Worm (Caenorhabditis elegans): ENCODE results near the gene srd-16.

Gene srd-16

DNA sequence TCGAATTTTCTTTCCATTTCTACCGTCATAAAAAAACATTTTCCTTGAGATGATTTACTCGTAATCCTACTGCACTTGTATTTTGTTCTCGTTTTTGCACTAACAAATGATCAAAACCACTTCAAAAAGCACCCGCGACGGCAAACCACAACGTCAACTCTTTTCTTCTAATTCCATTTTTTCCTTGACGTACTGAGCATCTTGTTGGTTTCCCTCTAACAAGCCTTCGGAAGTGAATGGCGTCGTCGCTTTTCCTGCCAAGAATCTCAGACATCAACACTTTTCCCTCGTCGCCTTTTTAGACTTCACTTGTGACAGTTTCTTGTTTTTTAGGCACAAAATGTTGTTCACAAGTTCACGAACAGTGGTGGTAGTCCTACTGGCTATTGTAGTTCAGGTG, 12.6 kb upstream of the srd-16 start, which contains the start of gene C04E6.13:
TSS of gene C04E6.13 (plus strand) at position 301 of the 400 bp plus-strand sequence.
- no peak for TF ChIP-seq elt-3 (tag; optimal IDR thresholded peaks at IDR 0.05)
- no peak for TF ChIP-seq elt-1 (tag; optimal IDR thresholded peaks at IDR 0.05; ENCODE audit: borderline replicate concordance, insufficient read depth)
- TF ChIP-seq sptf-1 (tag; optimal IDR thresholded peaks at IDR 0.05): no peak
- no peak for TF ChIP-seq ceh-83 (GFP tag; optimal IDR thresholded peaks at IDR 0.05)
- no peak for TF ChIP-seq unc-62 (GFP tag; optimal IDR thresholded peaks at IDR 0.05)
- TF ChIP-seq lsy-2 (tag; optimal IDR thresholded peaks at IDR 0.05): no peak
- no peak for TF ChIP-seq mls-2 (tag; optimal IDR thresholded peaks at IDR 0.05)
- no peak for TF ChIP-seq tbx-8 (GFP tag; optimal IDR thresholded peaks at IDR 0.05)
- TF ChIP-seq sem-2 (GFP tag; optimal IDR thresholded peaks at IDR 0.05): no peak
- TF ChIP-seq cnd-1 (tag; optimal IDR thresholded peaks at IDR 0.05): no peak
- no peak for TF ChIP-seq snpc-4 (tag; optimal IDR thresholded peaks at IDR 0.05)
- no peak for TF ChIP-seq nhr-76 (tag; optimal IDR thresholded peaks at IDR 0.05)
- TF ChIP-seq hlh-1 (tag; optimal IDR thresholded peaks at IDR 0.05): no peak
- TF ChIP-seq ceh-39 (tag; optimal IDR thresholded peaks at IDR 0.05): no peak
- no peak for TF ChIP-seq nhr-2 (tag; optimal IDR thresholded peaks at IDR 0.05)
- no peak for TF ChIP-seq drap-1 (GFP tag; optimal IDR thresholded peaks at IDR 0.05)
- TF ChIP-seq zip-8 (tag; optimal IDR thresholded peaks at IDR 0.05): no peak
- TF ChIP-seq blmp-1 (tag; optimal IDR thresholded peaks at IDR 0.05): no peak

DNA sequence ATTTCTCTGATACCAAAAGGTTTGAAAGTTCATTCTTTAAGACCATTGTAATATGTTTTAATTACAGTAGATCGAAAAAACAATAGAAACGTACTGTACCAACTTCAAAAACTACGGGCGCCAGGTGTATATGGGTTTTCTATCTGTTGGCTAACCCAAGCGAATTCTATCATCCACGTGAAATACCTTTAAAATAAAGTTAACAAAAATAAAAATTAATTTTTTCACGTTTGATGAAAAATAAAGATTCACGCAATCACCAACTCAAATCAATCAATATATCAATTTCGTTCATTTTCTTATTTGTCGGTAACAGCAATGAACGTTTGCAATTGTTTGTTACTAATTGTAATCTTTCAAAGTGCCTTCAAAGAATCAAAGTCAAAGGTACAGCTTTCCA, 7.2 kb upstream of the srd-16 start, which contains the start of gene C04E6.4:
TSS of gene C04E6.4 (plus strand) at position 301 of the 400 bp plus-strand sequence.
- no peak for TF ChIP-seq ham-2 (GFP tag; optimal IDR thresholded peaks at IDR 0.05)
- no peak for TF ChIP-seq sptf-1 (tag; optimal IDR thresholded peaks at IDR 0.05)
- TF ChIP-seq nhr-237 (tag; optimal IDR thresholded peaks at IDR 0.05): no peak
- no peak for TF ChIP-seq unc-39 (tag; optimal IDR thresholded peaks at IDR 0.05)
- no peak for TF ChIP-seq mep-1 (tag; optimal IDR thresholded peaks at IDR 0.05)
- no peak for TF ChIP-seq lin-13 (tag; optimal IDR thresholded peaks at IDR 0.05)
- no peak for TF ChIP-seq M03D4.4 (tag; optimal IDR thresholded peaks at IDR 0.05)
- no peak for TF ChIP-seq nhr-2 (tag; optimal IDR thresholded peaks at IDR 0.05)

DNA sequence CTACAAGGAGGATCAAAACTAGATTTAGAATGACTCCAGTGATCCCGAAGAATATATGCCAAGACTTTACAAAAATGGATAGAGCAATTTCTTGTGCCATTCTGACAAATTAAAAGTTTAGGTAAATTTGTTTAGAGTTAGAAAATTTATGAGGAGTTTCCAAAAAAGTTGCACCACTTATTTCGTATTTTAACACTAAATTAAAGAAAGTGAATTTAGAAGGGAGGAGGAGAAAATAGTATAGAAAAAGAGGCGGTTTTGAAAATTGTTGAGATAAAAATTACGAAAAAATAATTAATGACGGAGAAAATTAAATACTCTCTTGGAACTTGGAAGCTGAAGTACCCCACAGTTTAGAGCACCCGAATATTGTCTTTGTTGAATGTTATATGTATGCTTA, 6.4 kb upstream of the srd-16 start, which contains the start of gene srd-15:
TSS of gene srd-15 (minus strand) at position 101 of the 400 bp plus-strand sequence.
- no peak for TF ChIP-seq unc-62 (GFP tag; optimal IDR thresholded peaks at IDR 0.05)
- no peak for TF ChIP-seq nhr-237 (tag; optimal IDR thresholded peaks at IDR 0.05)
- no peak for TF ChIP-seq bed-3 (GFP tag; optimal IDR thresholded peaks at IDR 0.05)
- no peak for TF ChIP-seq hlh-1 (tag; optimal IDR thresholded peaks at IDR 0.05)
- no peak for TF ChIP-seq nhr-2 (tag; optimal IDR thresholded peaks at IDR 0.05)
- no peak for TF ChIP-seq ceh-39 (tag; optimal IDR thresholded peaks at IDR 0.05)
- TF ChIP-seq ceh-83 (GFP tag; optimal IDR thresholded peaks at IDR 0.05): no peak

DNA sequence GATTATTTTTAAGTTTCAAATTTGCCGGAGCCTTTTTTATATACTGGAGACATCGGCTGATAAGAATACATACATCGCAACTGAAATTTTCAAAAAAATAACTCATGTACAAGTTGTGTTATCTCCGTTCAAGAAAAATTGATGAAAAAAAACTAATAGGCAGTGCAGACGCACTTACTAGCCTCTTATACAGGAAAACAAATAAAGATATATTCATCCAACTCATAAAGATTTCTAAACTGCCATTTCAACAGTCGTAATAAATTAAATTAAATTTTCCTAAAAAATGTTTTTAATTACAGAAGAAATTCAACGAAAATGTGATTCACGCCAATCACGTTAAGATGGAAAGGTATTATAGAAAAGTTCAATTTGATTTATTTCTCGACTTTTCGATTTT, 2.0 kb upstream of the srd-16 start, which contains the start of gene C04E6.5:
TSS of gene C04E6.5 (plus strand) at position 301 of the 400 bp plus-strand sequence.
- TF ChIP-seq ceh-39 (tag; optimal IDR thresholded peaks at IDR 0.05): no peak
- TF ChIP-seq elt-1 (tag; optimal IDR thresholded peaks at IDR 0.05; ENCODE audit: borderline replicate concordance, insufficient read depth): no peak
- no peak for TF ChIP-seq sptf-1 (tag; optimal IDR thresholded peaks at IDR 0.05)
- no peak for TF ChIP-seq M03D4.4 (tag; optimal IDR thresholded peaks at IDR 0.05)
- TF ChIP-seq lin-32 (GFP tag; optimal IDR thresholded peaks at IDR 0.05): no peak
- no peak for TF ChIP-seq lin-13 (tag; optimal IDR thresholded peaks at IDR 0.05)
- no peak for TF ChIP-seq cnd-1 (tag; optimal IDR thresholded peaks at IDR 0.05)
- TF ChIP-seq unc-120 (tag; optimal IDR thresholded peaks at IDR 0.05; ENCODE audit: poor library complexity, severe bottlenecking): no peak
- no peak for TF ChIP-seq blmp-1 (tag; optimal IDR thresholded peaks at IDR 0.05)
- TF ChIP-seq unc-39 (tag; optimal IDR thresholded peaks at IDR 0.05): no peak
- no peak for TF ChIP-seq ces-1 (GFP tag; optimal IDR thresholded peaks at IDR 0.05)
- no peak for TF ChIP-seq nhr-2 (tag; optimal IDR thresholded peaks at IDR 0.05)
- no peak for TF ChIP-seq bed-3 (GFP tag; optimal IDR thresholded peaks at IDR 0.05)
- no peak for TF ChIP-seq nhr-28 (tag; optimal IDR thresholded peaks at IDR 0.05)
- TF ChIP-seq ceh-83 (GFP tag; optimal IDR thresholded peaks at IDR 0.05): no peak
- no peak for TF ChIP-seq ceh-43 (GFP tag; optimal IDR thresholded peaks at IDR 0.05)
- no peak for TF ChIP-seq unc-62 (GFP tag; optimal IDR thresholded peaks at IDR 0.05)
- TF ChIP-seq tbx-8 (GFP tag; optimal IDR thresholded peaks at IDR 0.05): no peak
- TF ChIP-seq ham-2 (GFP tag; optimal IDR thresholded peaks at IDR 0.05): no peak
- no peak for TF ChIP-seq zip-8 (tag; optimal IDR thresholded peaks at IDR 0.05)

DNA sequence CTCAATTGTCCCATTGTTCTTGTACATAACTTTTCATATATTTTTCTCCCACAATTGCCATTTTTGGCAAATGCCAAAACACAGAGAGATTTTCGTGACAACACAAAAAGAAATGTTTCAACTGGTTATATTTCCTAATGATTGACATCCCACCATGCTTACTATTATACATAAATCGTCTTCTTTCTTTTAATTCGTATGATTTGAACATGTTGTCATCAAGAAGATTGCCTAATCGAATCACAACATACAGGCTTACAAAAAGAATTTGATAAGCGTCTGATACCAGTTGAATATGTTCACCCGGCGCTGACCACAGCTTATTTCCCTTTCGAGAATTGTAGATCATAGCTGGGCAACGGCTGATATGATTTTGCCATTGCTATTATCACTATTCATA, 4.8 kb downstream of the srd-16 start, which contains the start of gene grd-9:
TSS of gene grd-9 (plus strand) at position 301 of the 400 bp plus-strand sequence.
- TF ChIP-seq nhr-76 (tag; optimal IDR thresholded peaks at IDR 0.05) (no peak), cnd-1 (tag; optimal IDR thresholded peaks at IDR 0.05) (no peak), elt-1 (tag; optimal IDR thresholded peaks at IDR 0.05; ENCODE audit: borderline replicate concordance, insufficient read depth) (no peak), M03D4.4 (tag; optimal IDR thresholded peaks at IDR 0.05) (no peak), ham-2 (GFP tag; optimal IDR thresholded peaks at IDR 0.05) (no peak), bed-3 (GFP tag; optimal IDR thresholded peaks at IDR 0.05) (no peak), unc-62 (GFP tag; optimal IDR thresholded peaks at IDR 0.05) (no peak), ceh-39 (tag; optimal IDR thresholded peaks at IDR 0.05) (no peak), lin-32 (GFP tag; optimal IDR thresholded peaks at IDR 0.05) (no peak)
